Worm (Caenorhabditis elegans): Measurements from ENCODE around the gene cutl-4.

Gene cutl-4

DNA sequence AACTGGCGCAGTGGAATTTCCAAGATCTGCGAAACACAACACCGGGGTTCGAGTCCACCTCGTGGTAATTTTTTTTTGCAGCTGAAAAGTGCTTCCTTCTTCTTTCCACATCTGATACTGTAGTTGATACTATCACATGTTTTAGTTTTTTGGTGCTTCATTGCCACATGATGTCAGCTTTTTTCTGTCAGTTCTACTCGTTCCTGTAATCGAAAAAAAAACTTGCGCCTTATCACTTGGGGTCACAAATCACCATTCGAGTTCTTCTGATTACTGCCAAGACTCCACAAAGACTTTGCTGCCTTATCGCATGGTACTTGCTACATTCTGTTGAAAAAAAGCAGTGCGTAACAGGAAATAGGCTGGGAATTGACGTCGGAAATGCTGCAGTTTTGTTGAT is 18.0 kb downstream of the cutl-4 start (continued):
- no peak for TF ChIP-seq egl-43 (GFP tag; IDR thresholded peaks at IDR 0.05)
- TF ChIP-seq saeg-2 (GFP tag; IDR thresholded peaks at IDR 0.05), result peak; percentile 72; the same call in 1 of the 2 replicates
- peak; percentile 78 for TF ChIP-seq nhr-102 (tag; optimal IDR thresholded peaks at IDR 0.05)
- no peak for TF ChIP-seq hmg-1.1 (GFP tag; IDR thresholded peaks at IDR 0.05)
- TF ChIP-seq vab-7 (GFP tag; IDR thresholded peaks at IDR 0.05), result no peak
- no peak for TF ChIP-seq egl-27 (tag; optimal IDR thresholded peaks at IDR 0.05)
- TF ChIP-seq zip-2 (tag; optimal IDR thresholded peaks at IDR 0.05), result no peak
- no peak for TF ChIP-seq jun-1 (tag; optimal IDR thresholded peaks at IDR 0.05)
- no peak for TF ChIP-seq F44E2.7 (GFP tag; IDR thresholded peaks at IDR 0.05)
- TF ChIP-seq Y75B8A.6 (GFP tag; IDR thresholded peaks at IDR 0.05), result no peak
- no peak for TF ChIP-seq madf-9 (GFP tag; conservative IDR thresholded peaks at IDR 0.05)
- peak; percentile 2 for TF ChIP-seq mxl-3 (GFP tag; optimal IDR thresholded peaks at IDR 0.05)
- TF ChIP-seq dmd-9 (GFP tag; IDR thresholded peaks at IDR 0.05), result no peak
- TF ChIP-seq R02D3.7 (tag; optimal IDR thresholded peaks at IDR 0.05), result no peak
- TF ChIP-seq php-3 (GFP tag; IDR thresholded peaks at IDR 0.05), result peak; percentile 85
- TF ChIP-seq ceh-20 (GFP tag; IDR thresholded peaks at IDR 0.05), result peak; percentile 37; the same call in 1 of the 2 replicates

DNA sequence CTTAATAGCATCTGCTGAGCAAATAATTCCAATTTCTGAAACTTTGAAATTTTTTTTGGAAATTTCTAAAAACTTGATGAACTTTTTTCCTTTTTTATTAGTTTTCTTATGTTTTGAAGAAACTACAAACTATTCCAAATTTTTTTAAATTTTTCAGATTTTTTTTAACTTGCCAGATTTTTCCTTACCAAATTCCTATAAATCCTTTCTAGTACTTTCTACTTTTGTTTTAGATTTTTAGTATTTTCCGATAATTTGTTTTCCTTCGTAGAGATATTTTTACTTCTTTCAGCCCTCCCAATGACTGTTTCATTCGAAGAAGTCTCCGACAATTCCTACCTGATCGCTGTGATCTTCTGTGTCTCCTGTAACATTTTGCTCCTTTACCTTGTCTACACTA is 21.1 kb downstream of the cutl-4 start, which contains the start of gene str-77:
Gene str-77, plus strand, starts transcription at position 301 of the 400 bp plus-strand sequence.
- TF ChIP-seq ztf-11 (tag; optimal IDR thresholded peaks at IDR 0.05) (no peak), dve-1 (tag; optimal IDR thresholded peaks at IDR 0.05; ENCODE audit: insufficient read depth) (no peak), nhr-25 (tag; optimal IDR thresholded peaks at IDR 0.05; ENCODE audit: borderline replicate concordance, insufficient read depth) (no peak), hif-1 (tag; optimal IDR thresholded peaks at IDR 0.05) (no peak), F26F4.8 (GFP tag; conservative IDR thresholded peaks at IDR 0.05) (no peak), egl-43 (GFP tag; IDR thresholded peaks at IDR 0.05) (no peak), aha-1 (tag) (no peak), mxl-3 (GFP tag; optimal IDR thresholded peaks at IDR 0.05) (no peak), ama-1 (optimal IDR thresholded peaks at IDR 0.05) (no peak), nhr-111 (GFP tag; optimal IDR thresholded peaks at IDR 0.05) (no peak), zfp-3 (GFP tag; conservative IDR thresholded peaks at IDR 0.05) (no peak), daf-8 (GFP tag; IDR thresholded peaks at IDR 0.05) (no peak), madf-5 (GFP tag; IDR thresholded peaks at IDR 0.05) (no peak), F10B5.3 (tag; optimal IDR thresholded peaks at IDR 0.05) (no peak), hlh-30 (tag; optimal IDR thresholded peaks at IDR 0.05; ENCODE audit: insufficient read depth) (no peak), mdt-29 (GFP tag; IDR thresholded peaks at IDR 0.05) (no peak)

ce11 chrV:17714330-17714729 is 25.4 kb downstream of the cutl-4 start, which contains the start of gene twk-33:
Gene twk-33, minus strand, starts transcription at chrV:17714377.
- peak; percentile 83 for TF ChIP-seq dmd-6 (GFP tag; IDR thresholded peaks at IDR 0.05)
- TF ChIP-seq lin-29 (GFP tag; IDR thresholded peaks at IDR 0.05), result no peak
- no peak for TF ChIP-seq mxl-2 (GFP tag; conservative IDR thresholded peaks at IDR 0.05)
- no peak for TF ChIP-seq sdz-12 (GFP tag; optimal IDR thresholded peaks at IDR 0.05)
- TF ChIP-seq nhr-77 (tag; optimal IDR thresholded peaks at IDR 0.05), result peak; percentile 44
- TF ChIP-seq hlh-11 (tag; optimal IDR thresholded peaks at IDR 0.05), result peak; percentile 62
- peak; percentile 61; the same call in 1 of the 2 replicates for TF ChIP-seq php-3 (GFP tag; IDR thresholded peaks at IDR 0.05)
- no peak for TF ChIP-seq dmd-9 (GFP tag; IDR thresholded peaks at IDR 0.05)
- TF ChIP-seq Y75B8A.6 (GFP tag; IDR thresholded peaks at IDR 0.05), result no peak
- no peak for TF ChIP-seq nhr-76 (tag; optimal IDR thresholded peaks at IDR 0.05)
- no peak for TF ChIP-seq vab-7 (GFP tag; IDR thresholded peaks at IDR 0.05)
- TF ChIP-seq ztf-11 (tag; optimal IDR thresholded peaks at IDR 0.05), result no peak
- peak; percentile 33; the same call in 1 of the 2 replicates for TF ChIP-seq lin-1 (GFP tag; IDR thresholded peaks at IDR 0.05)
- no peak for TF ChIP-seq hlh-30 (tag; optimal IDR thresholded peaks at IDR 0.05; ENCODE audit: insufficient read depth)
- TF ChIP-seq fkh-10 (GFP tag; optimal IDR thresholded peaks at IDR 0.05), result no peak
- peak; percentile 68; the same call in 1 of the 2 replicates for TF ChIP-seq tra-1 (GFP tag; IDR thresholded peaks at IDR 0.05)
- peak; percentile 99 for TF ChIP-seq pqm-1 (tag; optimal IDR thresholded peaks at IDR 0.05)
- TF ChIP-seq nhr-28 (tag; optimal IDR thresholded peaks at IDR 0.05), result peak; percentile 91
- TF ChIP-seq rbr-2 (tag; optimal IDR thresholded peaks at IDR 0.05), result no peak
- TF ChIP-seq lin-13 (GFP tag; optimal IDR thresholded peaks at IDR 0.05), result no peak
- no peak for TF ChIP-seq daf-16 (GFP tag; optimal IDR thresholded peaks at IDR 0.05)
- TF ChIP-seq daf-16 (tag; optimal IDR thresholded peaks at IDR 0.05), result peak; percentile 63
- no peak for TF ChIP-seq nhr-25 (tag; optimal IDR thresholded peaks at IDR 0.05; ENCODE audit: borderline replicate concordance, insufficient read depth)
- peak; percentile 14 for TF ChIP-seq cey-2 (tag; optimal IDR thresholded peaks at IDR 0.05; ENCODE audit: borderline replicate concordance, insufficient read depth)

Data from whole organism, L4 larva.